Fruit fly (Drosophila melanogaster) whole organism, embryonic: ENCODE results near the gene CG4593.

Source experiments
- Abd-B ChIP-seq: fragments of 200-800 bp; sonication (Bioruptor generic); optimal IDR thresholded peaks from 2 replicates; lab custom pipeline; 2018; ENCODE audit warnings: missing biosample characterization, mild to moderate bottlenecking, missing genetic modification characterization, moderate library complexity
- CG12659 ChIP-seq: fragments of 200-800 bp; sonication (Bioruptor generic); optimal IDR thresholded peaks from 3 replicates; lab custom pipeline; 2017; ENCODE audit warnings: mild to moderate bottlenecking, missing biosample characterization, missing genetic modification reagents, missing genetic modification characterization
- CG13424 ChIP-seq: fragments of 200-800 bp; sonication (Bioruptor generic); optimal IDR thresholded peaks from 2 replicates; lab custom pipeline; 2019; ENCODE audit warnings: missing biosample characterization, mild to moderate bottlenecking, missing genetic modification characterization, moderate library complexity
- CG14965 ChIP-seq: fragments of 200-800 bp; sonication (Bioruptor generic); optimal IDR thresholded peaks from 2 replicates; lab custom pipeline; 2016; ENCODE audit warnings: missing biosample characterization, missing genetic modification characterization, borderline replicate concordance
- CG2129 ChIP-seq: fragments of 200-800 bp; sonication (Bioruptor generic); IDR thresholded peaks from 2 replicates; pipeline ENCODE4 v1.3.6; 2022; ENCODE audit warnings: missing biosample characterization, missing genetic modification characterization; ENCODE audit not compliant: partially characterized antibody
- CG32767 ChIP-seq: fragments of 200-800 bp; sonication (Bioruptor generic); IDR thresholded peaks from 2 replicates; pipeline ENCODE4 v1.3.6; 2022; ENCODE audit warnings: missing biosample characterization, missing genetic modification characterization
- CG43689 ChIP-seq: fragments of 200-800 bp; sonication (Bioruptor generic); IDR thresholded peaks from 2 replicates; pipeline ENCODE4 v1.3.6; 2022; ENCODE audit warnings: missing biosample characterization, missing genetic modification characterization
- CG5180 ChIP-seq: fragments of 200-800 bp; sonication (Bioruptor generic); optimal IDR thresholded peaks from 3 replicates; lab custom pipeline; 2017; ENCODE audit warnings: missing biosample characterization, missing genetic modification characterization, mild to moderate bottlenecking, moderate library complexity, missing genetic modification reagents
- CG7963 ChIP-seq: fragments of 200-800 bp; sonication (Bioruptor generic); IDR thresholded peaks from 3 replicates; pipeline ENCODE4 v1.3.6; 2022; ENCODE audit warnings: missing biosample characterization, missing genetic modification characterization; ENCODE audit not compliant: partially characterized antibody
- CG7987 ChIP-seq: fragments of 200-800 bp; sonication (Bioruptor generic); optimal IDR thresholded peaks from 2 replicates; lab custom pipeline; 2018; ENCODE audit warnings: missing biosample characterization, mild to moderate bottlenecking, missing genetic modification characterization, moderate library complexity
- CG8281 ChIP-seq: fragments of 200-800 bp; sonication (Bioruptor generic); optimal IDR thresholded peaks from 2 replicates; lab custom pipeline; 2018; ENCODE audit warnings: missing biosample characterization, mild to moderate bottlenecking, missing genetic modification characterization, moderate library complexity
- CG8290 ChIP-seq, 3 experiments: fragments of 200-800 bp; sonication (Bioruptor generic); optimal IDR thresholded peaks; 2 replicates each; lab custom pipeline; 2016 to 2019; ENCODE audit warnings: missing biosample characterization in 3 of 3, missing genetic modification characterization in 3 of 3, mild to moderate bottlenecking in 2 of 3, moderate library complexity in 1 of 3
- CG9727 ChIP-seq: fragments of 200-800 bp; sonication (Bioruptor generic); optimal IDR thresholded peaks from 3 replicates; lab custom pipeline; 2017; ENCODE audit warnings: missing biosample characterization, mild to moderate bottlenecking, missing genetic modification characterization
- CG9817 ChIP-seq: fragments of 200-800 bp; sonication (Bioruptor generic); optimal IDR thresholded peaks from 2 replicates; lab custom pipeline; 2018; ENCODE audit warnings: missing biosample characterization, mild to moderate bottlenecking, missing genetic modification characterization, moderate library complexity
- CrebB ChIP-seq: fragments of 200-800 bp; sonication (Bioruptor generic); optimal IDR thresholded peaks from 3 replicates; lab custom pipeline; 2018; ENCODE audit warnings: missing biosample characterization, mild to moderate bottlenecking, missing genetic modification characterization
- Dad ChIP-seq: fragments of 200-800 bp; sonication (Bioruptor generic); optimal IDR thresholded peaks from 3 replicates; lab custom pipeline; 2016; ENCODE audit warnings: missing biosample characterization, missing genetic modification characterization
- Drgx ChIP-seq: fragments of 200-800 bp; sonication (Bioruptor generic); IDR thresholded peaks from 2 replicates; pipeline ENCODE4 v1.3.6; 2022; ENCODE audit warnings: missing biosample characterization, missing genetic modification characterization
- ERR ChIP-seq: fragments of 200-800 bp; sonication (Bioruptor generic); optimal IDR thresholded peaks from 2 replicates; lab custom pipeline; 2016; ENCODE audit warnings: missing biosample characterization, missing genetic modification characterization
- HLH4C ChIP-seq: fragments of 200-800 bp; sonication (Bioruptor generic); IDR thresholded peaks from 3 replicates; pipeline ENCODE4 v1.3.6; 2022; ENCODE audit warnings: missing biosample characterization, missing genetic modification characterization; ENCODE audit not compliant: partially characterized antibody
- Mes4 ChIP-seq: fragments of 200-800 bp; sonication (Bioruptor generic); optimal IDR thresholded peaks from 2 replicates; lab custom pipeline; 2016; ENCODE audit warnings: missing biosample characterization, missing genetic modification characterization
- Ptx1 ChIP-seq: fragments of 200-800 bp; sonication (Bioruptor generic); IDR thresholded peaks from 2 replicates; pipeline ENCODE4 v1.3.6; 2022; ENCODE audit warnings: missing biosample characterization, missing genetic modification characterization
- Ravus ChIP-seq: fragments of 200-800 bp; sonication (Bioruptor generic); IDR thresholded peaks from 2 replicates; pipeline ENCODE4 v1.3.6; 2022; ENCODE audit warnings: missing biosample characterization, missing genetic modification characterization
- Scr ChIP-seq: fragments of 200-800 bp; sonication (Bioruptor generic); IDR thresholded peaks from 2 replicates; pipeline ENCODE4 v1.3.6; 2022; ENCODE audit warnings: missing biosample characterization, missing genetic modification characterization; ENCODE audit not compliant: partially characterized antibody
- Vsx1 ChIP-seq: fragments of 200-800 bp; sonication (Bioruptor generic); optimal IDR thresholded peaks from 2 replicates; lab custom pipeline; 2017; ENCODE audit warnings: missing biosample characterization, mild to moderate bottlenecking, missing genetic modification characterization, missing genetic modification reagents
- ato ChIP-seq: fragments of 200-800 bp; sonication (Bioruptor generic); IDR thresholded peaks from 2 replicates; pipeline ENCODE4 v1.3.6; 2022; ENCODE audit warnings: missing biosample characterization, missing genetic modification characterization; ENCODE audit not compliant: partially characterized antibody
- bigmax ChIP-seq: fragments of 200-800 bp; sonication (Bioruptor generic); optimal IDR thresholded peaks from 2 replicates; lab custom pipeline; 2018; ENCODE audit warnings: missing biosample characterization, mild to moderate bottlenecking, missing genetic modification characterization
- crc ChIP-seq: fragments of 200-800 bp; sonication (Bioruptor generic); optimal IDR thresholded peaks from 2 replicates; lab custom pipeline; 2016; ENCODE audit warnings: missing biosample characterization, missing genetic modification characterization
- dimm ChIP-seq: fragments of 200-800 bp; sonication (Bioruptor generic); IDR thresholded peaks from 2 replicates; pipeline ENCODE4 v1.3.6; 2022; ENCODE audit warnings: missing biosample characterization, missing genetic modification characterization
- dmrt99B ChIP-seq: fragments of 200-800 bp; sonication (Bioruptor generic); optimal IDR thresholded peaks from 2 replicates; lab custom pipeline; 2018; ENCODE audit warnings: missing biosample characterization, mild to moderate bottlenecking, missing genetic modification characterization, moderate library complexity
- fd64A ChIP-seq: fragments of 200-800 bp; sonication (Bioruptor generic); optimal IDR thresholded peaks from 3 replicates; lab custom pipeline; 2018; ENCODE audit warnings: missing biosample characterization, mild to moderate bottlenecking, missing genetic modification characterization
- gcm2 ChIP-seq: fragments of 200-800 bp; sonication (Bioruptor generic); optimal IDR thresholded peaks from 2 replicates; lab custom pipeline; 2016; ENCODE audit warnings: missing biosample characterization, missing genetic modification characterization
- gem ChIP-seq: fragments of 200-800 bp; sonication (Bioruptor generic); optimal IDR thresholded peaks from 2 replicates; lab custom pipeline; 2019; ENCODE audit warnings: missing biosample characterization, mild to moderate bottlenecking, missing genetic modification characterization, moderate library complexity
- gfzf ChIP-seq: fragments of 200-800 bp; sonication (Bioruptor generic); optimal IDR thresholded peaks from 2 replicates; lab custom pipeline; 2016; ENCODE audit warnings: missing biosample characterization, mild to moderate bottlenecking, missing genetic modification characterization, moderate library complexity
- grn ChIP-seq: fragments of 200-800 bp; sonication (Bioruptor generic); optimal IDR thresholded peaks from 3 replicates; lab custom pipeline; 2017; ENCODE audit warnings: missing biosample characterization, missing genetic modification characterization
- ind ChIP-seq: fragments of 200-800 bp; sonication (Bioruptor generic); optimal IDR thresholded peaks from 3 replicates; lab custom pipeline; 2016; ENCODE audit warnings: missing biosample characterization, missing genetic modification characterization
- jing ChIP-seq: fragments of 200-800 bp; sonication (Bioruptor generic); optimal IDR thresholded peaks from 2 replicates; lab custom pipeline; 2018; ENCODE audit warnings: missing biosample characterization, mild to moderate bottlenecking, missing genetic modification characterization
- kni ChIP-seq: fragments of 200-800 bp; sonication (Bioruptor generic); optimal IDR thresholded peaks from 3 replicates; lab custom pipeline; 2017; ENCODE audit warnings: mild to moderate bottlenecking, missing biosample characterization, missing genetic modification reagents, missing genetic modification characterization
- knrl ChIP-seq: fragments of 200-800 bp; sonication (Bioruptor generic); IDR thresholded peaks from 3 replicates; pipeline ENCODE4 v1.3.6; 2022; ENCODE audit warnings: missing biosample characterization, missing genetic modification characterization; ENCODE audit not compliant: partially characterized antibody
- lmd ChIP-seq: fragments of 200-800 bp; sonication (Bioruptor generic); IDR thresholded peaks from 2 replicates; pipeline ENCODE4 v1.3.6; 2022; ENCODE audit warnings: missing biosample characterization, missing genetic modification characterization
- mam ChIP-seq: fragments of 200-800 bp; sonication (Bioruptor generic); optimal IDR thresholded peaks from 3 replicates; lab custom pipeline; 2016; ENCODE audit warnings: missing biosample characterization, missing genetic modification characterization
- prd ChIP-seq, 3 experiments: fragments of >200 bp in 2 of 3; fragments of 200-800 bp in 1 of 3; sonication (Bioruptor generic) in 1 of 3; optimal IDR thresholded peaks in 2 of 3; IDR thresholded peaks in 1 of 3; 2 replicates in 2 of 3; 3 replicates in 1 of 3; pipeline versions ENCODE4 v1.3.6 to Lab custom; 2017 to 2022; ENCODE audit warnings: missing biosample characterization in 1 of 3, missing genetic modification characterization in 1 of 3
- ranshi ChIP-seq: fragments of 200-800 bp; sonication (Bioruptor generic); IDR thresholded peaks from 2 replicates; pipeline ENCODE4 v1.3.6; 2022; ENCODE audit warnings: missing biosample characterization, missing genetic modification characterization
- rib ChIP-seq: fragments of 200-800 bp; sonication (Bioruptor generic); IDR thresholded peaks from 2 replicates; pipeline ENCODE4 v1.3.6; 2022; ENCODE audit warnings: missing biosample characterization, missing genetic modification characterization
- sisA ChIP-seq: fragments of 200-800 bp; sonication (Bioruptor generic); IDR thresholded peaks from 2 replicates; pipeline ENCODE4 v1.3.6; 2022; ENCODE audit warnings: missing biosample characterization, missing genetic modification characterization
- so ChIP-seq: fragments of 200-800 bp; sonication (Bioruptor generic); IDR thresholded peaks from 3 replicates; pipeline ENCODE4 v1.3.6; 2022; ENCODE audit warnings: missing biosample characterization, missing genetic modification characterization
- sqz ChIP-seq: fragments of 200-800 bp; sonication (Bioruptor generic); optimal IDR thresholded peaks from 3 replicates; lab custom pipeline; 2018; ENCODE audit warnings: missing biosample characterization, mild to moderate bottlenecking, missing genetic modification characterization
- tup ChIP-seq: fragments of 200-800 bp; sonication (Bioruptor generic); optimal IDR thresholded peaks from 2 replicates; lab custom pipeline; 2016; ENCODE audit warnings: missing biosample characterization, mild to moderate bottlenecking, missing genetic modification characterization, moderate library complexity

Gene CG4593

DNA sequence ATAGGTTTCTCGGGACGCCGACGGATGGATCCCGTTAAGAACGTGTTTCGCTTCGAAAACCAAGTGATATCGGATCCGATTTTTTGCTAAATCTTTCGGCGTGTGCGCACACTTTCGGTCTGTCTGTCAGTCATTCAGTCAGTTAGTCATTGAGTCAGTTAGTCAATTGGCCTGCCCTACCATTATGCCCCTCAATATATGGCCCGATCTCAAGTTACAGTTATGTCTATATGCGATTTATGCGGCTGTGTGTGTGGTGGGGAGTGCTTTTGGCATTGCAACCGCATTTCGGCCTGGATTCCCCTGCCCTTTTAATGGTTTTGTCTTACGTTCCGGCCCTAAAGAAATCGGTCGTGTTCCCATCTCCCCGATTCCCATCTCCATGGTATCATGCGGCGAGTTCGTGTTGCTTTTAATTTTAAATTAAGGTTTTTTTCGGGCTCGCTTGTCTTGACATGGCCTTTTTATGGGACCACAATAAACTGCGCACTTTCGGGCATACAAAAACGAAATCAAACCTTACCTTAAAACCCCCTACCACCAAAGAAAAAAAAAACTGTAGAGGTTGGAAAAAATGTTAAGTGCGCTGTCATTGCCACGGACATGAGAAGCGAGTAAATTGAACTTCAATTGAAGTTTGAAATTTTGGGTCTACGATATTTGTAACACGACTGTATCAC, 30.8 kb upstream of the CG4593 start:
- TF ChIP-seq ERR (GFP tag; lab: Kevin White, UChicago) = no peak
- peak; percentile 20 for TF ChIP-seq grn
- TF ChIP-seq Mes4 = no peak
- peak; percentile 82 for TF ChIP-seq CG7987 (GFP tag; lab: Kevin White, UChicago)
- no peak for TF ChIP-seq tup (GFP tag; lab: Kevin White, UChicago)
- no peak for TF ChIP-seq gcm2 (GFP tag; lab: Kevin White, UChicago)
- TF ChIP-seq CG8281 (tag; lab: Kevin White, UChicago) = peak; percentile 87
- TF ChIP-seq crc (GFP tag; lab: Kevin White, UChicago) = no peak
- TF ChIP-seq jing (GFP tag; lab: Kevin White, UChicago) = no peak
- TF ChIP-seq CG2129 = no peak
- no peak for TF ChIP-seq CG8290 (GFP tag; optimal IDR thresholded peaks at IDR 0.05; lab: Kevin White, UChicago)
- TF ChIP-seq CG8290 (tag; optimal IDR thresholded peaks at IDR 0.05; lab: Kevin White, UChicago) = no peak
- no peak for TF ChIP-seq Dad
- no peak for TF ChIP-seq CG32767 (GFP tag; lab: Robert Waterston, UW)
- TF ChIP-seq gem (tag; lab: Kevin White, UChicago) = no peak
- TF ChIP-seq CrebB (tag; lab: Kevin White, UChicago) = no peak
- no peak for TF ChIP-seq CG12659 (GFP tag; lab: Kevin White, UChicago)
- TF ChIP-seq Ptx1 (GFP tag; lab: Robert Waterston, UW) = no peak
- TF ChIP-seq lmd = no peak
- TF ChIP-seq ato (GFP tag; lab: Robert Waterston, UW) = no peak
- peak; percentile 76 for TF ChIP-seq sqz (GFP tag; lab: Kevin White, UChicago)
- TF ChIP-seq CG5180 = no peak
- TF ChIP-seq Abd-B = no peak
- TF ChIP-seq sisA = no peak
- no peak for TF ChIP-seq knrl (GFP tag; lab: Robert Waterston, UW)
- no peak for TF ChIP-seq CG9727 (GFP tag; lab: Kevin White, UChicago)
- no peak for TF ChIP-seq CG7963 (GFP tag; lab: Robert Waterston, UW)

- TF ChIP-seq mam (no peak), kni (peak; percentile 49), dimm (GFP tag; lab: Robert Waterston, UW) (no peak), rib (GFP tag; lab: Robert Waterston, UW) (peak; percentile 11; the same call in 1 of the 2 replicates), bigmax (GFP tag; lab: Kevin White, UChicago) (no peak), HLH4C (GFP tag; lab: Robert Waterston, UW) (no peak), so (GFP tag; lab: Robert Waterston, UW) (no peak), fd64A (GFP tag; lab: Kevin White, UChicago) (no peak), Vsx1 (GFP tag; lab: Kevin White, UChicago) (no peak), dmrt99B (tag; lab: Kevin White, UChicago) (no peak), CG14965 (GFP tag; lab: Kevin White, UChicago) (no peak), Scr (GFP tag; lab: Robert Waterston, UW) (no peak), Mes4 (no peak), ind (GFP tag; lab: Kevin White, UChicago) (no peak), CG9817 (no peak), prd (optimal IDR thresholded peaks at IDR 0.05; lab: Kevin White, UChicago) (no peak), prd (GFP tag; IDR thresholded peaks at IDR 0.05; lab: Robert Waterston, UW) (peak; percentile 36; the same call in 2 of the 3 replicates), CG43689 (GFP tag; lab: Robert Waterston, UW) (no peak), gfzf (GFP tag; lab: Kevin White, UChicago) (no peak), Ravus (GFP tag; lab: Robert Waterston, UW) (no peak), Drgx (GFP tag; lab: Robert Waterston, UW) (peak; percentile 32; the same call in 1 of the 2 replicates), CG13424 (tag; lab: Kevin White, UChicago) (no peak), ranshi (GFP tag; lab: Robert Waterston, UW) (no peak)
Measured at dm6 chrX:6983500-6984320, 30.0 kb upstream of the CG4593 start.
